Worm (Caenorhabditis elegans): ENCODE data around the gene clp-2.

clp-2 gene

DNA sequence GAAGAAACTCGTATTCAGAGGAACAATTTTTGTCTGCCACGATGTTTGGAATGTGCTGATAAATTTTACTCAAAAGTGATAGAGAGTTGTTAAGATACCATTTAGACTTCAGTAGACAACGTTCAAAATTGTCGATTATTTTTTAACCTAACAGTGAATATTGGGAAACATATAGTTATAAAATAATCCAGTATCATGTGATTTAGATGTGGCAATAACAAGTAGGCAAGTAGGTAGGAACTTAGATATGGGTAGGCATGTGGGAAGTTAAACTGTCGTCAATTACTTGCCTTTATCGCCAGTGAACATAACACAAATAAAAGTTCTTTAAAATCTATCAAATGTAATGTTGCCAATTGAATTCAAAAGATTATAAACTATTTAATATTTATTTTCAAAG is 32.3 kb downstream of the clp-2 start, which contains the start of gene T23F11.11:
Gene T23F11.11, minus strand, starts transcription at position 101 of the 400 bp plus-strand sequence.
- TF ChIP-seq elt-1 (tag; optimal IDR thresholded peaks at IDR 0.05) = no peak
- no peak for TF ChIP-seq ceh-9 (tag; optimal IDR thresholded peaks at IDR 0.05)
- TF ChIP-seq jun-1 (tag; optimal IDR thresholded peaks at IDR 0.05) = no peak
- TF ChIP-seq mdl-1 (tag; optimal IDR thresholded peaks at IDR 0.05) = no peak
- TF ChIP-seq ZK546.5 (tag; optimal IDR thresholded peaks at IDR 0.05) = no peak

DNA sequence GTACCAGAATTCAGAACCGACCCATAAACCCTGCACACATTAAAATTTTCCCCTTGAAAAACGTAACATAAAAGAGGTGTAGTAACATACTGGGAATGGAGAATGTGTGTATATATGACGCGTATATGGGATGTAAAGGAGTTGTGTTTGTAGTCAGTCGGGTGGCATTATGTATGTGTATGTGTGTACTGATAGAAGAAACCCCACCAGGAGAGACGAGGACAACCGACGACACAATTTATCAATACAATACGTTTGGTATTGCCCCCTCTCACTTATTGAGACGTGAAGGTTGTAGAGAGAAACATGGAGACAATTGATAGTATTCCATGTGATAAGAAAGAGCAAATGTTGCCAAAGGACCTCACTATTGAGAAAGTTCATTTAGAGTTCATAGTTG is 35.8 kb downstream of the clp-2 start:
- no peak for TF ChIP-seq fkh-10 (GFP tag; optimal IDR thresholded peaks at IDR 0.05)
- TF ChIP-seq nhr-43 (tag; optimal IDR thresholded peaks at IDR 0.05; ENCODE audit: poor library complexity, severe bottlenecking) = no peak
- no peak for TF ChIP-seq ceh-82 (tag; optimal IDR thresholded peaks at IDR 0.05)
- TF ChIP-seq mdl-1 (tag; optimal IDR thresholded peaks at IDR 0.05) = no peak
- TF ChIP-seq nhr-76 (tag; optimal IDR thresholded peaks at IDR 0.05) = no peak
- no peak for TF ChIP-seq elt-1 (tag; optimal IDR thresholded peaks at IDR 0.05)
- peak; percentile 62 for TF ChIP-seq elt-2 (tag; optimal IDR thresholded peaks at IDR 0.05)
- TF ChIP-seq nfya-1 (tag; optimal IDR thresholded peaks at IDR 0.05; ENCODE audit: insufficient read depth) = no peak
- peak; percentile 66 for TF ChIP-seq pha-4 (tag; optimal IDR thresholded peaks at IDR 0.05)
- no peak for TF ChIP-seq ceh-28 (tag; optimal IDR thresholded peaks at IDR 0.05)
- peak; percentile 66 for TF ChIP-seq pqm-1 (tag; optimal IDR thresholded peaks at IDR 0.05)
- TF ChIP-seq nhr-11 (tag; optimal IDR thresholded peaks at IDR 0.05) = no peak
- no peak for TF ChIP-seq egl-27 (tag; optimal IDR thresholded peaks at IDR 0.05)
- no peak for TF ChIP-seq nhr-237 (tag; optimal IDR thresholded peaks at IDR 0.05)
- no peak for TF ChIP-seq nhr-12 (tag; optimal IDR thresholded peaks at IDR 0.05)
- TF ChIP-seq zag-1 (tag; optimal IDR thresholded peaks at IDR 0.05) = no peak

DNA sequence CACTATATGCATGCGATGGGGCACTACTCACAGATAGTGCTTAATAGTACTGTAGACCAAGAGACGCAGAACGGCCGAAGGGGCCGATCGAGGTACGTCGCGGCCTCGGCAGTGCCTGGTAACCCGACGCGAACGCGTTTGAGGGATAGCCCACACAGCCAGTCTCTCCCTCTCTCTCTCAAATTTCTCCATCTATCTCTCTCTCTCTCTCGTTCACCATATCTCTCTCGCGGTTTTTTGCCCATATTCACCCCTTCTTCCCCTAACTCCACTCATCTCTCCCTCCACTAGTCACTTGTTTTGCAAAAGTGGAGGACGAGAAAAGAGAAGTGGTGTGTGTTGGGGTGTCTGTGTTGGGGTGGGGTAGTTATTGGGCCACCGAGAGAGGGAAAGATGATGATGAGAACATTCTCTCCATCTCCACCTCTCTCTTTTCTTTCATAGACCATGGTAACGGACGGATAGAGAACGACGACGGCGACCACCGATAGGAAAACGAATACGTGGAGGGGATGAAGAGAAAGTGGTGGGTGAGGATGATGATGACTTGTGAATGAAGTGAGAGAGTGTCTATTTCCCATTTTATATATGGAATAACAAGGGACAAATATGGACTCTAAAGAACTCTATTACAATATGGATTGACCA is 36.9 kb downstream of the clp-2 start:
- TF ChIP-seq nhr-77 (tag; optimal IDR thresholded peaks at IDR 0.05) (no peak), unc-39 (tag; optimal IDR thresholded peaks at IDR 0.05) (no peak), snpc-4 (tag; optimal IDR thresholded peaks at IDR 0.05) (no peak), mdl-1 (tag; optimal IDR thresholded peaks at IDR 0.05) (no peak), eor-1 (tag; optimal IDR thresholded peaks at IDR 0.05) (no peak), mml-1 (tag; optimal IDR thresholded peaks at IDR 0.05) (no peak), nhr-11 (tag; optimal IDR thresholded peaks at IDR 0.05) (no peak), jun-1 (tag; optimal IDR thresholded peaks at IDR 0.05) (peak; percentile 22), ceh-16 (tag; optimal IDR thresholded peaks at IDR 0.05) (no peak), lsy-12 (tag; optimal IDR thresholded peaks at IDR 0.05) (peak; percentile 35), nhr-23 (tag; optimal IDR thresholded peaks at IDR 0.05) (peak; percentile 38), unc-62 (GFP tag; optimal IDR thresholded peaks at IDR 0.05) (no peak), sea-2 (GFP tag; optimal IDR thresholded peaks at IDR 0.05) (peak; percentile 39), elt-3 (tag; optimal IDR thresholded peaks at IDR 0.05) (no peak), ztf-4 (tag; optimal IDR thresholded peaks at IDR 0.05) (no peak), ama-1 (optimal IDR thresholded peaks at IDR 0.05) (no peak), nhr-12 (tag; optimal IDR thresholded peaks at IDR 0.05) (no peak), nhr-25 (tag; optimal IDR thresholded peaks at IDR 0.05) (peak; percentile 78), pqm-1 (tag; optimal IDR thresholded peaks at IDR 0.05) (no peak), aly-2 (tag; optimal IDR thresholded peaks at IDR 0.05) (no peak), nhr-43 (tag; optimal IDR thresholded peaks at IDR 0.05; ENCODE audit: poor library complexity, severe bottlenecking) (peak; percentile 1), fos-1 (tag; optimal IDR thresholded peaks at IDR 0.05) (no peak), daf-12 (tag; optimal IDR thresholded peaks at IDR 0.05) (no peak), skn-1 (tag; optimal IDR thresholded peaks at IDR 0.05) (no peak), lin-15B (tag; optimal IDR thresholded peaks at IDR 0.05) (peak; percentile 48), nhr-237 (tag; optimal IDR thresholded peaks at IDR 0.05) (no peak), egl-27 (tag; optimal IDR thresholded peaks at IDR 0.05) (no peak), lin-39 (tag; optimal IDR thresholded peaks at IDR 0.05) (peak; percentile 65), R02D3.7 (tag; optimal IDR thresholded peaks at IDR 0.05) (no peak), nhr-67 (tag; optimal IDR thresholded peaks at IDR 0.05) (no peak), ceh-9 (tag; optimal IDR thresholded peaks at IDR 0.05) (no peak), tbx-2 (tag; optimal IDR thresholded peaks at IDR 0.05) (peak; percentile 48), fkh-2 (tag; optimal IDR thresholded peaks at IDR 0.05) (no peak), elt-2 (tag; optimal IDR thresholded peaks at IDR 0.05) (no peak), egl-5 (tag; optimal IDR thresholded peaks at IDR 0.05) (peak; percentile 34), nhr-76 (tag; optimal IDR thresholded peaks at IDR 0.05) (no peak), zag-1 (tag; optimal IDR thresholded peaks at IDR 0.05) (no peak), ZK546.5 (tag; optimal IDR thresholded peaks at IDR 0.05) (no peak), nfya-1 (tag; optimal IDR thresholded peaks at IDR 0.05; ENCODE audit: insufficient read depth) (peak; percentile 62), ceh-82 (tag; optimal IDR thresholded peaks at IDR 0.05) (no peak), fkh-10 (GFP tag; optimal IDR thresholded peaks at IDR 0.05) (no peak), nhr-28 (tag; optimal IDR thresholded peaks at IDR 0.05) (no peak), elt-1 (tag; optimal IDR thresholded peaks at IDR 0.05) (no peak), hmg-11 (tag; optimal IDR thresholded peaks at IDR 0.05) (peak; percentile 86), ceh-28 (tag; optimal IDR thresholded peaks at IDR 0.05) (no peak), ztf-11 (tag; optimal IDR thresholded peaks at IDR 0.05) (no peak)

All from whole organism, L3 larva.